Fruit fly (Drosophila melanogaster) whole organism, embryonic: ENCODE results near the gene hgo.
A peak's percentile ranks its signal among the peaks of the same experiment; 100 is the strongest.

ENCODE experiments used
- Awh ChIP-seq: fragments of 200-800 bp; sonication (Bioruptor generic); IDR thresholded peaks from 2 replicates; pipeline ENCODE4, ENCODE4 v1.3.6; 2022; ENCODE audit warnings: missing biosample characterization, missing genetic modification characterization
- Blimp-1 ChIP-seq: fragments of 200-800 bp; sonication (Bioruptor generic); optimal IDR thresholded peaks from 3 replicates; lab custom pipeline; 2018; ENCODE audit warnings: missing biosample characterization, missing genetic modification characterization, mild to moderate bottlenecking, moderate library complexity, missing genetic modification reagents
- CG10462 ChIP-seq: fragments of 200-800 bp; sonication (Bioruptor generic); optimal IDR thresholded peaks from 2 replicates; lab custom pipeline; 2016; ENCODE audit warnings: missing biosample characterization, missing genetic modification characterization
- CG11504 ChIP-seq: fragments of 200-800 bp; sonication (Bioruptor generic); optimal IDR thresholded peaks from 3 replicates; lab custom pipeline; 2019; ENCODE audit warnings: missing biosample characterization, mild to moderate bottlenecking, missing genetic modification characterization, moderate library complexity
- CG12071 ChIP-seq: fragments of 200-800 bp; sonication (Bioruptor generic); optimal IDR thresholded peaks from 3 replicates; lab custom pipeline; 2018; ENCODE audit warnings: missing biosample characterization, mild to moderate bottlenecking, missing genetic modification characterization
- CG13287 ChIP-seq: fragments of 200-800 bp; sonication (Bioruptor generic); IDR thresholded peaks from 2 replicates; pipeline ENCODE4 v1.3.6; 2022; ENCODE audit warnings: missing biosample characterization, missing genetic modification characterization; ENCODE audit not compliant: partially characterized antibody
- CG13296 ChIP-seq: fragments of 200-800 bp; sonication (Bioruptor generic); optimal IDR thresholded peaks from 3 replicates; lab custom pipeline; 2018; ENCODE audit warnings: missing biosample characterization, mild to moderate bottlenecking, missing genetic modification characterization
- CG13775 ChIP-seq: fragments of 200-800 bp; sonication (Bioruptor generic); optimal IDR thresholded peaks from 3 replicates; lab custom pipeline; 2017; ENCODE audit warnings: missing biosample characterization, mild to moderate bottlenecking, missing genetic modification characterization
- CG15479 ChIP-seq: fragments of 200-800 bp; sonication (Bioruptor generic); optimal IDR thresholded peaks from 3 replicates; lab custom pipeline; 2019; ENCODE audit warnings: missing biosample characterization, mild to moderate bottlenecking, missing genetic modification characterization, moderate library complexity
- CG15601 ChIP-seq: fragments of 200-800 bp; sonication (Bioruptor generic); optimal IDR thresholded peaks from 3 replicates; lab custom pipeline; 2019; ENCODE audit warnings: missing biosample characterization, mild to moderate bottlenecking, missing genetic modification characterization, moderate library complexity
- CG1602 ChIP-seq: fragments of 200-800 bp; sonication (Bioruptor generic); optimal IDR thresholded peaks from 3 replicates; lab custom pipeline; 2016; ENCODE audit warnings: missing biosample characterization, missing genetic modification characterization
- CG1603 ChIP-seq: fragments of 200-800 bp; sonication (Bioruptor generic); optimal IDR thresholded peaks from 2 replicates; lab custom pipeline; 2019; ENCODE audit warnings: missing biosample characterization, mild to moderate bottlenecking, missing genetic modification characterization, moderate library complexity
- CG17186 ChIP-seq: fragments of 200-800 bp; sonication (Bioruptor generic); optimal IDR thresholded peaks from 3 replicates; lab custom pipeline; 2017; ENCODE audit warnings: missing biosample characterization, missing genetic modification reagents, missing genetic modification characterization
- CG17385 ChIP-seq: fragments of 200-800 bp; sonication (Bioruptor generic); optimal IDR thresholded peaks from 3 replicates; lab custom pipeline; 2018; ENCODE audit warnings: missing biosample characterization, mild to moderate bottlenecking, missing genetic modification characterization
- CG2199 ChIP-seq: fragments of 200-800 bp; sonication (Bioruptor generic); IDR thresholded peaks from 3 replicates; pipeline ENCODE4 v1.3.6; 2022; ENCODE audit warnings: missing biosample characterization, missing genetic modification characterization
- CG2712 ChIP-seq: fragments of 200-800 bp; optimal IDR thresholded peaks from 3 replicates; lab custom pipeline; 2019; ENCODE audit warnings: missing biosample characterization, mild to moderate bottlenecking, missing genetic modification characterization, moderate library complexity
- CG30020 ChIP-seq: fragments of 200-800 bp; optimal IDR thresholded peaks from 2 replicates; lab custom pipeline; 2019; ENCODE audit warnings: missing biosample characterization, mild to moderate bottlenecking, missing genetic modification characterization, moderate library complexity
- CG4360 ChIP-seq: fragments of 200-800 bp; sonication (Bioruptor generic); IDR thresholded peaks from 2 replicates; pipeline ENCODE4 v1.3.6; 2022; ENCODE audit warnings: missing biosample characterization, missing genetic modification characterization
- CG43689 ChIP-seq: fragments of 200-800 bp; sonication (Bioruptor generic); IDR thresholded peaks from 2 replicates; pipeline ENCODE4 v1.3.6; 2022; ENCODE audit warnings: missing biosample characterization, missing genetic modification characterization
- CG4617 ChIP-seq: fragments of 200-800 bp; sonication (Bioruptor generic); optimal IDR thresholded peaks from 3 replicates; lab custom pipeline; 2016; ENCODE audit warnings: missing biosample characterization, missing genetic modification characterization, borderline replicate concordance
- CG7839 ChIP-seq: fragments of 200-800 bp; sonication (Bioruptor generic); optimal IDR thresholded peaks from 3 replicates; lab custom pipeline; 2018; ENCODE audit warnings: missing biosample characterization, mild to moderate bottlenecking, missing genetic modification characterization, moderate library complexity
- CTCF ChIP-seq: fragments of 200-800 bp; sonication (Bioruptor generic); optimal IDR thresholded peaks from 2 replicates; lab custom pipeline; 2017; ENCODE audit warnings: missing biosample characterization, mild to moderate bottlenecking, missing genetic modification characterization, moderate library complexity
- Dip2 ChIP-seq: fragments of 200-800 bp; sonication (Bioruptor generic); IDR thresholded peaks from 2 replicates; pipeline ENCODE4 v1.3.6; 2022; ENCODE audit warnings: missing biosample characterization, missing genetic modification characterization
- Dref ChIP-seq: fragments of 200-800 bp; sonication (Bioruptor generic); IDR thresholded peaks from 2 replicates; pipeline ENCODE4 v1.3.6; 2022; ENCODE audit warnings: missing biosample characterization, missing genetic modification characterization
- Gsc ChIP-seq: fragments of 200-800 bp; sonication (Bioruptor generic); IDR thresholded peaks from 2 replicates; pipeline ENCODE4 v1.3.6; 2022; ENCODE audit warnings: missing biosample characterization, missing genetic modification characterization
- HLHmδ ChIP-seq: fragments of 200-800 bp; sonication (Bioruptor generic); optimal IDR thresholded peaks from 2 replicates; lab custom pipeline; 2018; ENCODE audit warnings: missing biosample characterization, mild to moderate bottlenecking, missing genetic modification characterization, moderate library complexity
- Med ChIP-seq: fragments of 200-800 bp; sonication (Bioruptor generic); peaks from one replicate; lab custom pipeline; 2016; ENCODE audit warnings: missing biosample characterization, missing genetic modification characterization, mild to moderate bottlenecking, inconsistent platforms, moderate library complexity
- Opbp ChIP-seq: fragments of 200-800 bp; sonication (Bioruptor generic); IDR thresholded peaks from 3 replicates; pipeline ENCODE4 v1.3.6; 2022; ENCODE audit warnings: missing biosample characterization, missing genetic modification characterization; ENCODE audit not compliant: partially characterized antibody
- Vsx1 ChIP-seq: fragments of 200-800 bp; sonication (Bioruptor generic); optimal IDR thresholded peaks from 2 replicates; lab custom pipeline; 2017; ENCODE audit warnings: missing biosample characterization, mild to moderate bottlenecking, missing genetic modification characterization, missing genetic modification reagents
- dimm ChIP-seq: fragments of 200-800 bp; sonication (Bioruptor generic); IDR thresholded peaks from 2 replicates; pipeline ENCODE4 v1.3.6; 2022; ENCODE audit warnings: missing biosample characterization, missing genetic modification characterization
- dmrt11E ChIP-seq: fragments of 200-800 bp; sonication (Bioruptor generic); optimal IDR thresholded peaks from 3 replicates; lab custom pipeline; 2018; ENCODE audit warnings: missing biosample characterization, mild to moderate bottlenecking, missing genetic modification characterization, moderate library complexity
- exex ChIP-seq: fragments of 200-800 bp; sonication (Bioruptor generic); optimal IDR thresholded peaks from 4 replicates; lab custom pipeline; 2018; ENCODE audit warnings: missing biosample characterization, mild to moderate bottlenecking, missing genetic modification characterization, moderate library complexity
- eyg ChIP-seq: fragments of 200-800 bp; sonication (Bioruptor generic); optimal IDR thresholded peaks from 3 replicates; lab custom pipeline; 2016; ENCODE audit warnings: missing biosample characterization, missing genetic modification characterization
- ftz-f1 ChIP-seq: fragments of 200-800 bp; sonication (Bioruptor generic); optimal IDR thresholded peaks from 2 replicates; lab custom pipeline; 2016; ENCODE audit warnings: missing biosample characterization, missing genetic modification characterization
- gem ChIP-seq: fragments of 200-800 bp; sonication (Bioruptor generic); optimal IDR thresholded peaks from 2 replicates; lab custom pipeline; 2019; ENCODE audit warnings: missing biosample characterization, mild to moderate bottlenecking, missing genetic modification characterization, moderate library complexity
- gro ChIP-seq: fragments of 200-800 bp; sonication (Bioruptor generic); optimal IDR thresholded peaks from 2 replicates; lab custom pipeline; 2016; ENCODE audit warnings: missing biosample characterization, missing genetic modification characterization
- h ChIP-seq: fragments of >200 bp; optimal IDR thresholded peaks from 2 replicates; lab custom pipeline; 2017
- nerfin-2 ChIP-seq: fragments of 200-800 bp; sonication (Bioruptor generic); IDR thresholded peaks from 2 replicates; pipeline ENCODE4 v1.3.6; 2022; ENCODE audit warnings: missing biosample characterization, missing genetic modification characterization; ENCODE audit not compliant: partially characterized antibody
- nom ChIP-seq: fragments of 200-800 bp; sonication (Bioruptor generic); optimal IDR thresholded peaks from 2 replicates; lab custom pipeline; 2017; ENCODE audit warnings: missing biosample characterization, missing genetic modification characterization, mild to moderate bottlenecking, moderate library complexity, missing genetic modification reagents
- pita ChIP-seq: fragments of 200-800 bp; sonication (Bioruptor generic); optimal IDR thresholded peaks from 2 replicates; lab custom pipeline; 2017; ENCODE audit warnings: missing biosample characterization, mild to moderate bottlenecking, missing genetic modification characterization
- pzg ChIP-seq: fragments of 200-800 bp; sonication (Bioruptor generic); optimal IDR thresholded peaks from 3 replicates; lab custom pipeline; 2018; ENCODE audit warnings: missing biosample characterization, mild to moderate bottlenecking, missing genetic modification characterization, moderate library complexity
- sens ChIP-seq: fragments of 200-800 bp; sonication (Bioruptor generic); peaks from one replicate; lab custom pipeline; 2016; ENCODE audit warnings: missing biosample characterization, missing genetic modification characterization
- sob ChIP-seq: fragments of 200-800 bp; sonication (Bioruptor generic); IDR thresholded peaks from 2 replicates; pipeline ENCODE4 v1.3.6; 2022; ENCODE audit warnings: missing biosample characterization, missing genetic modification characterization
- stwl ChIP-seq: fragments of 200-800 bp; sonication (Bioruptor generic); optimal IDR thresholded peaks from 3 replicates; lab custom pipeline; 2018; ENCODE audit warnings: missing biosample characterization, mild to moderate bottlenecking, missing genetic modification characterization, moderate library complexity
- trem ChIP-seq: fragments of 200-800 bp; optimal IDR thresholded peaks from 3 replicates; lab custom pipeline; 2019; ENCODE audit warnings: missing biosample characterization, mild to moderate bottlenecking, missing genetic modification characterization, moderate library complexity
- twi ChIP-seq: fragments of 200-800 bp; optimal IDR thresholded peaks from 2 replicates; lab custom pipeline; 2019; ENCODE audit warnings: missing biosample characterization, mild to moderate bottlenecking, missing genetic modification characterization, moderate library complexity
- vnd ChIP-seq: fragments of 200-800 bp; sonication (Bioruptor generic); IDR thresholded peaks from 3 replicates; pipeline ENCODE4 v1.3.6; 2022; ENCODE audit warnings: missing biosample characterization, missing genetic modification characterization; ENCODE audit not compliant: partially characterized antibody
- wek ChIP-seq: fragments of 200-800 bp; sonication (Bioruptor generic); optimal IDR thresholded peaks from 3 replicates; lab custom pipeline; 2018; ENCODE audit warnings: missing biosample characterization, mild to moderate bottlenecking, missing genetic modification characterization, moderate library complexity
- zen ChIP-seq: fragments of 200-800 bp; sonication (Bioruptor generic); optimal IDR thresholded peaks from 3 replicates; lab custom pipeline; 2018; ENCODE audit warnings: missing biosample characterization, mild to moderate bottlenecking, missing genetic modification characterization, moderate library complexity

Gene hgo

dm6 chr2L:11171615-11172356 lies 35.6 kb downstream of the hgo start, which contains the start of gene Vm32E:
Vm32E (minus strand) TSS chr2L:11171665.
- TF ChIP-seq stwl, result peak; percentile 79
- TF ChIP-seq Opbp, result 0 out of 3 replicates have a peak, but pooled peaks have one; percentile 24
- TF ChIP-seq CG15601, result peak; percentile 13
- TF ChIP-seq CG12071 (GFP tag; lab: Kevin White, UChicago), result no peak
- TF ChIP-seq trem, result peak; percentile 25
- TF ChIP-seq pzg (GFP tag; lab: Kevin White, UChicago), result no peak
- no peak for TF ChIP-seq CG17385
- TF ChIP-seq CG13296, result no peak
- TF ChIP-seq gem (tag; lab: Kevin White, UChicago), result peak; percentile 16
- no peak for TF ChIP-seq Gsc (GFP tag; lab: Robert Waterston, UW)
- no peak for TF ChIP-seq CG30020 (tag; lab: Kevin White, UChicago)
- no peak for TF ChIP-seq zen
- TF ChIP-seq sob (GFP tag; lab: Robert Waterston, UW), result no peak
- peak; percentile 16 for TF ChIP-seq CG2712
- peak; percentile 39; the same call in 1 of the 2 replicates for TF ChIP-seq CG13287 (GFP tag; lab: Robert Waterston, UW)
- peak; percentile 18 for TF ChIP-seq CG7839 (tag; lab: Kevin White, UChicago)
- peak; percentile 62 for TF ChIP-seq CG11504
- TF ChIP-seq HLHmδ (GFP tag; lab: Kevin White, UChicago), result no peak
- no peak for TF ChIP-seq nerfin-2 (GFP tag; lab: Robert Waterston, UW)
- peak; percentile 95 for TF ChIP-seq CTCF (GFP tag; lab: Kevin White, UChicago)
- TF ChIP-seq gro (GFP tag; lab: Kevin White, UChicago), result no peak
- peak; percentile 71 for TF ChIP-seq Med
- 0 out of 3 replicates have a peak, but pooled peaks have one; percentile 69 for TF ChIP-seq CG2199 (GFP tag; lab: Robert Waterston, UW)
- TF ChIP-seq CG17186 (GFP tag; lab: Kevin White, UChicago), result no peak
- TF ChIP-seq CG10462, result no peak
- peak; percentile 38 for TF ChIP-seq CG1603 (tag; lab: Kevin White, UChicago)
- TF ChIP-seq vnd (GFP tag; lab: Robert Waterston, UW), result no peak
- no peak for TF ChIP-seq CG1602 (GFP tag; lab: Kevin White, UChicago)
- TF ChIP-seq pita, result peak; percentile 59
- TF ChIP-seq Vsx1 (GFP tag; lab: Kevin White, UChicago), result no peak
- TF ChIP-seq ftz-f1 (GFP tag; lab: Kevin White, UChicago), result peak; percentile 76
- no peak for TF ChIP-seq h (lab: Kevin White, UChicago)
- TF ChIP-seq Blimp-1, result no peak
- no peak for TF ChIP-seq Dip2 (GFP tag; lab: Robert Waterston, UW)

dm6 chr2L:11175393-11176258 lies 39.4 kb downstream of the hgo start:
- no peak for TF ChIP-seq Dref (GFP tag; lab: Robert Waterston, UW)
- no peak for TF ChIP-seq dimm (GFP tag; lab: Robert Waterston, UW)
- TF ChIP-seq nom (GFP tag; lab: Kevin White, UChicago), result peak; percentile 41
- no peak for TF ChIP-seq exex
- TF ChIP-seq sens, result peak; percentile 11
- no peak for TF ChIP-seq CG15479
- TF ChIP-seq HLHmδ (GFP tag; lab: Kevin White, UChicago), result no peak
- peak; percentile 57; the same call in 1 of the 2 replicates for TF ChIP-seq CG4360 (GFP tag; lab: Robert Waterston, UW)
- no peak for TF ChIP-seq CG4617 (GFP tag; lab: Kevin White, UChicago)
- TF ChIP-seq eyg (GFP tag; lab: Kevin White, UChicago), result no peak
- TF ChIP-seq dmrt11E, result no peak
- no peak for TF ChIP-seq Awh
- no peak for TF ChIP-seq wek (GFP tag; lab: Kevin White, UChicago)
- no peak for TF ChIP-seq CG13775 (GFP tag; lab: Kevin White, UChicago)
- TF ChIP-seq twi (tag; lab: Kevin White, UChicago), result no peak
- no peak for TF ChIP-seq sob (GFP tag; lab: Robert Waterston, UW)
- TF ChIP-seq CG43689, result no peak
